Worm (Caenorhabditis elegans): ENCODE data around the gene C15C7.4.

- peak; percentile 20 for TF ChIP-seq unc-55 (GFP tag; optimal IDR thresholded peaks at IDR 0.05)
- no peak for TF ChIP-seq pha-4 (tag; optimal IDR thresholded peaks at IDR 0.05)
- no peak for TF ChIP-seq hlh-15 (tag; optimal IDR thresholded peaks at IDR 0.05)
- no peak for TF ChIP-seq hlh-30 (tag; optimal IDR thresholded peaks at IDR 0.05; ENCODE audit: insufficient read depth)
- TF ChIP-seq ets-4 (tag; optimal IDR thresholded peaks at IDR 0.05): no peak
Observed at ce11 chrX:3102817-3103216, 42.5 kb upstream of the C15C7.4 start.
